Worm (Caenorhabditis elegans): ENCODE data around the gene gpa-1.

DNA sequence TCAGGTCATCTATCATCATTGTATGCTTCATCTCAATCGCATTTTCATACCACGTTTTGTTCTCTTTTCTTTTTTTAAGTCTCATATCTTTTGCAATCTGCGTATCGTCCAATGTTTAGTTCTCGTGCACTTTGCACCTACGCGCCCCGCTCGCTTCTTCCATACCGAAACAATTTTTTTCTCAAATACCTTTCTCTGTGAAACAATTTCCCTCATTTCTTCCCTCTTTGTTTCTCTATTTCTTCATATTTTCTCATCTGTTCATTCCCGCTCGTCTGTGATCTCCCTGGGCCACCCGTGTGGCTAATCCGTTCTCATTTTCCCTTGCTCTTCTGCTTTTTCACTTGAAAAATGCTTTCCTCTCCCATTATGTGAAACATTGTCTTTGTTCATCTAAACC, 37.2 kb downstream of the gpa-1 start:
- TF ChIP-seq mcd-1 (GFP tag; IDR thresholded peaks at IDR 0.05): no peak
- no peak for TF ChIP-seq snpc-1.3 (tag; optimal IDR thresholded peaks at IDR 0.05; ENCODE audit: insufficient read depth)
- no peak for TF ChIP-seq repo-1 (tag; optimal IDR thresholded peaks at IDR 0.05)
- no peak for TF ChIP-seq lsy-27 (tag; optimal IDR thresholded peaks at IDR 0.05; ENCODE audit: borderline replicate concordance, insufficient read depth)
- TF ChIP-seq ama-1 (optimal IDR thresholded peaks at IDR 0.05): no peak
- no peak for TF ChIP-seq ama-1 (GFP tag; optimal IDR thresholded peaks at IDR 0.05)
- TF ChIP-seq attf-3 (GFP tag; conservative IDR thresholded peaks at IDR 0.05): no peak
- TF ChIP-seq fkh-3 (tag; optimal IDR thresholded peaks at IDR 0.05): no peak
